Worm (Caenorhabditis elegans) whole organism, L1 larva: Measurements from ENCODE around the gene Y42G9A.3.

Source experiments
- aha-1 ChIP-seq: fragments of 150-350 bp; optimal IDR thresholded peaks from 2 replicates; lab custom pipeline; 2014; ENCODE audit warnings: missing biosample characterization, missing genetic modification characterization
- ceh-63 ChIP-seq: fragments of 200-800 bp; sonication (Bioruptor generic); optimal IDR thresholded peaks from 2 replicates; lab custom pipeline; 2018; ENCODE audit warnings: mild to moderate bottlenecking, missing genetic modification characterization, missing compliant biosample characterization
- dpl-1 ChIP-seq, 3 experiments: fragments of 150-350 bp in 2 of 3; sonication (generic microtip) in 1 of 3; optimal IDR thresholded peaks; 2 replicates each; lab custom pipeline; 2014 to 2017; ENCODE audit warnings: missing biosample characterization in 3 of 3, missing genetic modification characterization in 3 of 3, missing genetic modification reagents in 3 of 3
- egl-13 ChIP-seq: sonication (generic microtip); optimal IDR thresholded peaks from 2 replicates; lab custom pipeline; 2016; ENCODE audit warnings: missing genotype, missing genetic modification reagents, missing genetic modification characterization, missing compliant biosample characterization
- egl-27 ChIP-seq, 2 experiments: fragments of 150-350 bp in 1 of 2; sonication (generic microtip); optimal IDR thresholded peaks; 3 replicates each; lab custom pipeline; 2017 to 2018; ENCODE audit warnings: missing biosample characterization in 2 of 2, missing genetic modification characterization in 2 of 2, missing genetic modification reagents in 2 of 2
- elt-2 ChIP-seq: sonication (generic microtip); optimal IDR thresholded peaks from 2 replicates; lab custom pipeline; 2016; ENCODE audit warnings: missing genetic modification characterization, mild to moderate bottlenecking, inconsistent platforms, missing compliant biosample characterization, missing genetic modification reagents
- fos-1 ChIP-seq: fragments of 150-350 bp; optimal IDR thresholded peaks from 2 replicates; lab custom pipeline; 2014; ENCODE audit warnings: missing biosample characterization, missing genetic modification characterization
- lin-15B ChIP-seq: fragments of 150-350 bp; sonication (generic microtip); optimal IDR thresholded peaks from 3 replicates; lab custom pipeline; 2014; ENCODE audit warnings: missing biosample characterization, missing genetic modification characterization
- nhr-237 ChIP-seq: fragments of 150-350 bp; optimal IDR thresholded peaks from 2 replicates; lab custom pipeline; 2014; ENCODE audit warnings: missing biosample characterization, missing genetic modification characterization
- nhr-28 ChIP-seq: fragments of 150-350 bp; optimal IDR thresholded peaks from 2 replicates; lab custom pipeline; 2014; ENCODE audit warnings: missing biosample characterization, missing genetic modification characterization
- sptf-1 ChIP-seq: fragments of 150-350 bp; optimal IDR thresholded peaks from 2 replicates; lab custom pipeline; 2014; ENCODE audit warnings: missing biosample characterization, missing genetic modification characterization
- unc-130 ChIP-seq: fragments of 150-350 bp; optimal IDR thresholded peaks from 2 replicates; lab custom pipeline; 2017; ENCODE audit warnings: missing biosample characterization, missing genetic modification characterization, inconsistent platforms
- unc-62 ChIP-seq: fragments of 150-350 bp; optimal IDR thresholded peaks from 2 replicates; lab custom pipeline; 2014; ENCODE audit warnings: missing biosample characterization, missing genetic modification reagents, missing genetic modification characterization

- TF ChIP-seq elt-2 (tag; lab: Kevin White, UChicago) (no peak), egl-27 (tag; optimal IDR thresholded peaks at IDR 0.05; lab: Kevin White, UChicago) (no peak), lin-15B (no peak), unc-130 (tag; lab: Kevin White, UChicago) (no peak), nhr-28 (tag; lab: Kevin White, UChicago) (no peak), egl-13 (no peak), dpl-1 (GFP tag; optimal IDR thresholded peaks at IDR 0.05; lab: Kevin White, UChicago) (no peak), unc-62 (GFP tag; lab: Kevin White, UChicago) (no peak), fos-1 (tag; lab: Kevin White, UChicago) (no peak), sptf-1 (tag; lab: Kevin White, UChicago) (no peak), aha-1 (no peak), ceh-63 (GFP tag; lab: Kevin White, UChicago) (no peak), nhr-237 (tag; lab: Kevin White, UChicago) (no peak)
Measured at ce11 chrIII:6178586-6178985, 32.5 kb downstream of the Y42G9A.3 start, which contains the start of gene F42A10.7.
